Fruit fly (Drosophila melanogaster) whole organism: ENCODE measurements around the gene CG13893.

Experiments used
- CG8478 ChIP-seq: fragments of >200 bp; optimal IDR thresholded peaks from 2 replicates; lab custom pipeline; 2018; ENCODE audit warnings: inconsistent platforms
- pan ChIP-seq: fragments of >200 bp; optimal IDR thresholded peaks from 2 replicates; lab custom pipeline; 2017
- psq ChIP-seq: fragments of >200 bp; optimal IDR thresholded peaks from 2 replicates; lab custom pipeline; 2017

dm6 chr3L:602531-602930 is 1.3 kb downstream of the CG13893 start:
- no peak for TF ChIP-seq CG8478 (lab: Kevin White, UChicago)
- TF ChIP-seq psq (lab: Kevin White, UChicago): no peak
- no peak for TF ChIP-seq pan (lab: Kevin White, UChicago)
